Fruit fly (Drosophila melanogaster) whole organism, embryonic: ENCODE data around the gene DNAlig4.

ENCODE experiments used
- Ada2b ChIP-seq: fragments of 200-800 bp; sonication (Bioruptor generic); IDR thresholded peaks from 2 replicates; pipeline ENCODE4 v1.3.6; 2022; ENCODE audit warnings: missing biosample characterization, missing genetic modification characterization
- B-H1 ChIP-seq: fragments of 200-800 bp; sonication (Bioruptor generic); IDR thresholded peaks from 3 replicates; pipeline ENCODE4 v1.3.6; 2022; ENCODE audit warnings: missing biosample characterization, missing genetic modification characterization
- CG11560 ChIP-seq: fragments of 200-800 bp; sonication (Bioruptor generic); IDR thresholded peaks from 3 replicates; pipeline ENCODE4 v1.3.6; 2022; ENCODE audit warnings: missing biosample characterization, missing genetic modification characterization
- CG12299 ChIP-seq: fragments of 200-800 bp; sonication (Bioruptor generic); optimal IDR thresholded peaks from 2 replicates; lab custom pipeline; 2018; ENCODE audit warnings: missing biosample characterization, mild to moderate bottlenecking, missing genetic modification characterization
- CG12659 ChIP-seq: fragments of 200-800 bp; sonication (Bioruptor generic); optimal IDR thresholded peaks from 3 replicates; lab custom pipeline; 2017; ENCODE audit warnings: mild to moderate bottlenecking, missing biosample characterization, missing genetic modification reagents, missing genetic modification characterization
- CG14667 ChIP-seq: fragments of 200-800 bp; sonication (Bioruptor generic); IDR thresholded peaks from 2 replicates; pipeline ENCODE4 v1.3.6; 2022; ENCODE audit warnings: missing biosample characterization, missing genetic modification characterization
- CG18599 ChIP-seq: fragments of 200-800 bp; sonication (Bioruptor generic); optimal IDR thresholded peaks from 3 replicates; lab custom pipeline; 2017; ENCODE audit warnings: missing biosample characterization, missing genetic modification characterization, mild to moderate bottlenecking, moderate library complexity, missing genetic modification reagents
- CG2120 ChIP-seq: fragments of 200-800 bp; sonication (Bioruptor generic); optimal IDR thresholded peaks from 3 replicates; lab custom pipeline; 2016; ENCODE audit warnings: missing biosample characterization, missing genetic modification characterization
- CG2678 ChIP-seq: fragments of 200-800 bp; sonication (Bioruptor generic); optimal IDR thresholded peaks from 3 replicates; lab custom pipeline; 2019; ENCODE audit warnings: missing biosample characterization, mild to moderate bottlenecking, missing genetic modification characterization, moderate library complexity
- CG31365 ChIP-seq: fragments of 200-800 bp; sonication (Bioruptor generic); optimal IDR thresholded peaks from 2 replicates; lab custom pipeline; 2018; ENCODE audit warnings: missing biosample characterization, mild to moderate bottlenecking, missing genetic modification characterization
- CG32767 ChIP-seq: fragments of 200-800 bp; sonication (Bioruptor generic); IDR thresholded peaks from 2 replicates; pipeline ENCODE4 v1.3.6; 2022; ENCODE audit warnings: missing biosample characterization, missing genetic modification characterization
- CG3838 ChIP-seq: fragments of 200-800 bp; sonication (Bioruptor generic); optimal IDR thresholded peaks from 3 replicates; lab custom pipeline; 2016; ENCODE audit warnings: missing biosample characterization, missing genetic modification characterization
- CG42726 ChIP-seq: fragments of 200-800 bp; sonication (Bioruptor generic); IDR thresholded peaks from 2 replicates; pipeline ENCODE4 v1.3.6; 2022; ENCODE audit warnings: missing biosample characterization, missing genetic modification characterization; ENCODE audit not compliant: partially characterized antibody
- CG4328 ChIP-seq: fragments of 200-800 bp; sonication (Bioruptor generic); optimal IDR thresholded peaks from 3 replicates; lab custom pipeline; 2017; ENCODE audit warnings: missing biosample characterization, missing genetic modification reagents, missing genetic modification characterization
- CG4424 ChIP-seq: fragments of 200-800 bp; sonication (Bioruptor generic); optimal IDR thresholded peaks from 3 replicates; lab custom pipeline; 2016; ENCODE audit warnings: missing biosample characterization, missing genetic modification characterization
- CG6813 ChIP-seq: fragments of 200-800 bp; sonication (Bioruptor generic); optimal IDR thresholded peaks from 2 replicates; lab custom pipeline; 2017; ENCODE audit warnings: missing biosample characterization, missing genetic modification characterization, mild to moderate bottlenecking, moderate library complexity, missing genetic modification reagents
- CG8281 ChIP-seq: fragments of 200-800 bp; sonication (Bioruptor generic); optimal IDR thresholded peaks from 2 replicates; lab custom pipeline; 2018; ENCODE audit warnings: missing biosample characterization, mild to moderate bottlenecking, missing genetic modification characterization, moderate library complexity
- Camta ChIP-seq: fragments of 200-800 bp; sonication (Bioruptor generic); optimal IDR thresholded peaks from 2 replicates; lab custom pipeline; 2016; ENCODE audit warnings: missing biosample characterization, missing genetic modification characterization
- Deaf1 ChIP-seq: fragments of 200-800 bp; optimal IDR thresholded peaks from 3 replicates; lab custom pipeline; 2019; ENCODE audit warnings: missing biosample characterization, mild to moderate bottlenecking, missing genetic modification characterization, moderate library complexity
- Dref ChIP-seq: fragments of 200-800 bp; sonication (Bioruptor generic); IDR thresholded peaks from 2 replicates; pipeline ENCODE4 v1.3.6; 2022; ENCODE audit warnings: missing biosample characterization, missing genetic modification characterization
- E2f2 ChIP-seq: fragments of 200-800 bp; sonication (Bioruptor generic); IDR thresholded peaks from 2 replicates; pipeline ENCODE4 v1.3.6; 2022; ENCODE audit warnings: missing biosample characterization, missing genetic modification characterization
- Fer1 ChIP-seq: fragments of 200-800 bp; sonication (Bioruptor generic); optimal IDR thresholded peaks from 2 replicates; lab custom pipeline; 2017; ENCODE audit warnings: missing biosample characterization, mild to moderate bottlenecking, missing genetic modification characterization
- HmgD ChIP-seq: fragments of 200-800 bp; sonication (Bioruptor generic); optimal IDR thresholded peaks from 3 replicates; lab custom pipeline; 2016; ENCODE audit warnings: missing biosample characterization, missing genetic modification characterization
- MESR4 ChIP-seq: fragments of 200-800 bp; sonication (Bioruptor generic); optimal IDR thresholded peaks from 2 replicates; lab custom pipeline; 2018; ENCODE audit warnings: missing biosample characterization, mild to moderate bottlenecking, missing genetic modification characterization, moderate library complexity
- Pdp1 ChIP-seq, 2 experiments: fragments of 200-800 bp; sonication (Bioruptor generic); optimal IDR thresholded peaks; 3 replicates each; lab custom pipeline; 2016; ENCODE audit warnings: missing biosample characterization in 2 of 2, missing genetic modification characterization in 2 of 2, mild to moderate bottlenecking in 1 of 2, moderate library complexity in 1 of 2
- Sin3A ChIP-seq: fragments of >200 bp; optimal IDR thresholded peaks from 2 replicates; lab custom pipeline; 2018
- Sox100B ChIP-seq: fragments of 200-800 bp; sonication (Bioruptor generic); optimal IDR thresholded peaks from 3 replicates; lab custom pipeline; 2018; ENCODE audit warnings: missing biosample characterization, mild to moderate bottlenecking, missing genetic modification characterization
- Taf1 ChIP-seq: fragments of 200-800 bp; sonication (Bioruptor generic); IDR thresholded peaks from 2 replicates; pipeline ENCODE4 v1.3.6; 2022; ENCODE audit warnings: missing biosample characterization, missing genetic modification characterization
- YL-1 ChIP-seq: fragments of 200-800 bp; sonication (Bioruptor generic); optimal IDR thresholded peaks from 3 replicates; lab custom pipeline; 2017; ENCODE audit warnings: missing biosample characterization, mild to moderate bottlenecking, missing genetic modification characterization
- ap ChIP-seq: fragments of 200-800 bp; sonication (Bioruptor generic); IDR thresholded peaks from 2 replicates; pipeline ENCODE4 v1.3.6; 2022; ENCODE audit warnings: missing biosample characterization, missing genetic modification characterization
- ash1 ChIP-seq: fragments of 200-800 bp; sonication (Bioruptor generic); optimal IDR thresholded peaks from 2 replicates; lab custom pipeline; 2018; ENCODE audit warnings: missing biosample characterization, mild to moderate bottlenecking, missing genetic modification characterization
- ci ChIP-seq: fragments of 200-800 bp; sonication (Bioruptor generic); IDR thresholded peaks from 3 replicates; pipeline ENCODE4 v1.3.6; 2022; ENCODE audit warnings: missing biosample characterization, missing genetic modification characterization
- cwo ChIP-seq: fragments of 200-800 bp; sonication (Bioruptor generic); optimal IDR thresholded peaks from 3 replicates; lab custom pipeline; 2017; ENCODE audit warnings: missing biosample characterization, missing genetic modification characterization, mild to moderate bottlenecking, moderate library complexity, missing genetic modification reagents
- dmrt99B ChIP-seq: fragments of 200-800 bp; sonication (Bioruptor generic); optimal IDR thresholded peaks from 2 replicates; lab custom pipeline; 2018; ENCODE audit warnings: missing biosample characterization, mild to moderate bottlenecking, missing genetic modification characterization, moderate library complexity
- fd64A ChIP-seq: fragments of 200-800 bp; sonication (Bioruptor generic); optimal IDR thresholded peaks from 3 replicates; lab custom pipeline; 2018; ENCODE audit warnings: missing biosample characterization, mild to moderate bottlenecking, missing genetic modification characterization
- fru ChIP-seq: fragments of >200 bp; optimal IDR thresholded peaks from 2 replicates; lab custom pipeline; 2017
- ftz-f1 ChIP-seq: fragments of 200-800 bp; sonication (Bioruptor generic); optimal IDR thresholded peaks from 2 replicates; lab custom pipeline; 2016; ENCODE audit warnings: missing biosample characterization, missing genetic modification characterization
- grn ChIP-seq: fragments of 200-800 bp; sonication (Bioruptor generic); optimal IDR thresholded peaks from 3 replicates; lab custom pipeline; 2017; ENCODE audit warnings: missing biosample characterization, missing genetic modification characterization
- gsb ChIP-seq: fragments of 200-800 bp; sonication (Bioruptor generic); IDR thresholded peaks from 2 replicates; pipeline ENCODE4 v1.3.6; 2022; ENCODE audit warnings: missing biosample characterization, missing genetic modification characterization
- hth ChIP-seq: fragments of >200 bp; optimal IDR thresholded peaks from 2 replicates; lab custom pipeline; 2017; ENCODE audit warnings: inconsistent platforms
- ind ChIP-seq: fragments of 200-800 bp; sonication (Bioruptor generic); optimal IDR thresholded peaks from 3 replicates; lab custom pipeline; 2016; ENCODE audit warnings: missing biosample characterization, missing genetic modification characterization
- jigr1 ChIP-seq: fragments of 200-800 bp; sonication (Bioruptor generic); IDR thresholded peaks from 3 replicates; pipeline ENCODE4 v1.3.6; 2022; ENCODE audit warnings: missing biosample characterization, missing genetic modification characterization
- knrl ChIP-seq: fragments of 200-800 bp; sonication (Bioruptor generic); IDR thresholded peaks from 3 replicates; pipeline ENCODE4 v1.3.6; 2022; ENCODE audit warnings: missing biosample characterization, missing genetic modification characterization; ENCODE audit not compliant: partially characterized antibody
- luna ChIP-seq: fragments of 200-800 bp; sonication (Bioruptor generic); optimal IDR thresholded peaks from 2 replicates; lab custom pipeline; 2016; ENCODE audit warnings: missing biosample characterization, missing genetic modification characterization
- prd ChIP-seq, 3 experiments: fragments of >200 bp in 2 of 3; fragments of 200-800 bp in 1 of 3; sonication (Bioruptor generic) in 1 of 3; optimal IDR thresholded peaks in 2 of 3; IDR thresholded peaks in 1 of 3; 2 replicates in 2 of 3; 3 replicates in 1 of 3; pipeline versions ENCODE4 v1.3.6 to Lab custom; 2017 to 2022; ENCODE audit warnings: missing biosample characterization in 1 of 3, missing genetic modification characterization in 1 of 3
- rib ChIP-seq: fragments of 200-800 bp; sonication (Bioruptor generic); IDR thresholded peaks from 2 replicates; pipeline ENCODE4 v1.3.6; 2022; ENCODE audit warnings: missing biosample characterization, missing genetic modification characterization
- seq ChIP-seq: fragments of 200-800 bp; sonication (Bioruptor generic); IDR thresholded peaks from 2 replicates; pipeline ENCODE4 v1.3.6; 2022; ENCODE audit warnings: missing biosample characterization, missing genetic modification characterization
- slou ChIP-seq: fragments of 200-800 bp; sonication (Bioruptor generic); optimal IDR thresholded peaks from 3 replicates; lab custom pipeline; 2016; ENCODE audit warnings: missing biosample characterization, missing genetic modification characterization
- tap ChIP-seq: fragments of 200-800 bp; optimal IDR thresholded peaks from 3 replicates; lab custom pipeline; 2019; ENCODE audit warnings: missing biosample characterization, mild to moderate bottlenecking, missing genetic modification characterization, moderate library complexity
- zfh1 ChIP-seq: fragments of 200-800 bp; sonication (Bioruptor generic); IDR thresholded peaks from 3 replicates; pipeline ENCODE4 v1.3.6; 2022; ENCODE audit warnings: missing biosample characterization, missing genetic modification characterization

The DNAlig4 gene

DNA sequence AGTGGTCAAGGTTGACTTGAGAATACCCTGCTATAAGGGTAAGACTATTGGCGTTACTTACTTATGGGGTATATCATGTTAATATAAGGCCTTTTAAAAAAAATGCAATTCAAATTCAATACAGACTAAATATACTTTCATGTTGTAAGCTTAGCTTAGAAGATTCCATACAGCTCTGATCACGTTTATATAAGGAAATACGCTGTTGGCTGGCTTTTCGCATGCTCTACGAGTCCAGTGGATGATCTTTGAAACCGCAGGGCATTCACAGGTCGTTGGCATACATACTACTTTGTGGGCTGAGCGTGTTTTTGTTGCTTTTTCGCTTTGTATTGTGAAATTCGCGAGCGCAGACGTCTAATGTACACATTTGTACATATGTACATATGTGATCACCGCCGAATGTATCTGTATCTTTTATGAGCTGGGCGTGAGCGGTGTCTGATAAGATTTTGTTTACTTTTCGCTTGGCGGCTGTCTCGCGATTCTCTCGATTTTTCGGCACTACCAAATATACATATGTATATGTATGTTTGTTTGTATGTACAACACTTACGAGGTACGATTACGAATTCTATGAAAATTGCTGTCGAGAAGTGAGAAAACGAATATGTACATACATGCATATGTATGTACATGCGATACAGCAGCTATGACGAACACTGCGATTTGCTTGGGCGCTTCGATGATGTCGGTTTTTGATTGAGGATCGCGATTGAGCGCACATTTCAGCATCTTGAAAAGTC is 33.2 kb downstream of the DNAlig4 start (continued):
- TF ChIP-seq CG4424 (no peak), CG12659 (peak; percentile 57), CG2678 (tag; lab: Kevin White, UChicago) (peak; percentile 68), CG14667 (GFP tag; lab: Robert Waterston, UW) (no peak), Taf1 (GFP tag; lab: Robert Waterston, UW) (0 out of 2 replicates have a peak, but pooled peaks have one; percentile 10), gsb (GFP tag; lab: Robert Waterston, UW) (peak; percentile 25; the same call in 1 of the 2 replicates), Sox100B (GFP tag; lab: Kevin White, UChicago) (peak; percentile 44), CG11560 (tag; lab: Robert Waterston, UW) (no peak), E2f2 (GFP tag; lab: Robert Waterston, UW) (peak; percentile 33; the same call in 1 of the 2 replicates), CG12299 (tag; lab: Kevin White, UChicago) (peak; percentile 53), Ada2b (GFP tag; lab: Robert Waterston, UW) (no peak), hth (lab: Kevin White, UChicago) (no peak), slou (GFP tag; lab: Kevin White, UChicago) (peak; percentile 3), CG8281 (tag; lab: Kevin White, UChicago) (no peak), ap (GFP tag; lab: Robert Waterston, UW) (no peak), dmrt99B (tag; lab: Kevin White, UChicago) (peak; percentile 33), cwo (GFP tag; lab: Kevin White, UChicago) (no peak), prd (optimal IDR thresholded peaks at IDR 0.05; lab: Kevin White, UChicago) (no peak), prd (GFP tag; IDR thresholded peaks at IDR 0.05; lab: Robert Waterston, UW) (peak; percentile 54), MESR4 (GFP tag; lab: Kevin White, UChicago) (no peak), B-H1 (GFP tag; lab: Robert Waterston, UW) (no peak; the same call in 2 of the 3 replicates), ash1 (GFP tag; lab: Kevin White, UChicago) (peak; percentile 53), CG4328 (peak; percentile 72), jigr1 (no peak), Pdp1 (GFP tag; optimal IDR thresholded peaks at IDR 0.05; lab: Kevin White, UChicago) (peak; percentile 43 to 55), ftz-f1 (GFP tag; lab: Kevin White, UChicago) (peak; percentile 55), CG18599 (GFP tag; lab: Kevin White, UChicago) (peak; percentile 70), CG2120 (GFP tag; lab: Kevin White, UChicago) (peak; percentile 83), Deaf1 (tag; lab: Kevin White, UChicago) (no peak), Dref (GFP tag; lab: Robert Waterston, UW) (no peak), fru (no peak), Sin3A (lab: Kevin White, UChicago) (no peak), zfh1 (GFP tag; lab: Robert Waterston, UW) (0 out of 3 replicates have a peak, but pooled peaks have one; percentile 24), CG3838 (GFP tag; lab: Kevin White, UChicago) (no peak), ci (peak; percentile 64; the same call in 2 of the 3 replicates), tap (tag; lab: Kevin White, UChicago) (no peak), Camta (peak; percentile 25), rib (GFP tag; lab: Robert Waterston, UW) (peak; percentile 60; the same call in 1 of the 2 replicates), knrl (GFP tag; lab: Robert Waterston, UW) (no peak), Fer1 (peak; percentile 80), HmgD (no peak), CG42726 (GFP tag; lab: Robert Waterston, UW) (no peak), YL-1 (GFP tag; lab: Kevin White, UChicago) (peak; percentile 39), ind (peak; percentile 8), grn (GFP tag; lab: Kevin White, UChicago) (no peak), CG6813 (GFP tag; lab: Kevin White, UChicago) (peak; percentile 74), CG32767 (GFP tag; lab: Robert Waterston, UW) (no peak), fd64A (GFP tag; lab: Kevin White, UChicago) (peak; percentile 30), luna (GFP tag; lab: Kevin White, UChicago) (peak; percentile 51), CG31365 (tag; lab: Kevin White, UChicago) (peak; percentile 35), seq (GFP tag; lab: Robert Waterston, UW) (no peak; the same call in 1 of the 2 replicates)
